Worm (Caenorhabditis elegans): ENCODE data around the gene Y44A6D.7.

DNA sequence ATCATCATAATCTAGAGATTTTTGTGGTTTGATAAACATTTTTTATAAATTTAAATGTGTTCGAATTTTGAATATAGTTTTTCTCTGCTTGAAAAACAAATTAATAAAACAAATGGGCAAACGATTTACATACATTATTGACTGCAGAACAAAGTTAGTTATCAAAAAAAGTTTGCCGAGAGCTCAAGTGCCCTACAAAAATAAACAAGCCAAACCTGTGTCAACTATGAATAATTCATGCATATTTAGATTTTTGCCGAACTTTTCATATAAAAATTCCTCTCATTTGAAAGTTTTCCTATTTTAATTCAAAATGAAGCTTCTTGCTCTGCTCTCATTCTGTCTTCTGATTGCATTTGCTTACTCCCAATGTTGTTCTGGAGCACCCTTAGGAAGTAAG lies 1.3 kb downstream of the Y44A6D.7 start, which contains the start of gene sshk-1:
- TF ChIP-seq dmd-4 (tag; optimal IDR thresholded peaks at IDR 0.05; ENCODE audit: borderline replicate concordance), result no peak
- TF ChIP-seq ama-1 (optimal IDR thresholded peaks at IDR 0.05), result no peak
- no peak for TF ChIP-seq lin-11 (tag; optimal IDR thresholded peaks at IDR 0.05)
- no peak for TF ChIP-seq unc-42 (tag; optimal IDR thresholded peaks at IDR 0.05)
- TF ChIP-seq ceh-31 (tag; optimal IDR thresholded peaks at IDR 0.05), result no peak
- no peak for TF ChIP-seq pat-9 (tag; optimal IDR thresholded peaks at IDR 0.05)
- TF ChIP-seq sox-2 (GFP tag; IDR thresholded peaks at IDR 0.05), result no peak

Data from whole organism, late embryonic.